Fruit fly (Drosophila melanogaster): ENCODE measurements around the gene CG6333.

DNA sequence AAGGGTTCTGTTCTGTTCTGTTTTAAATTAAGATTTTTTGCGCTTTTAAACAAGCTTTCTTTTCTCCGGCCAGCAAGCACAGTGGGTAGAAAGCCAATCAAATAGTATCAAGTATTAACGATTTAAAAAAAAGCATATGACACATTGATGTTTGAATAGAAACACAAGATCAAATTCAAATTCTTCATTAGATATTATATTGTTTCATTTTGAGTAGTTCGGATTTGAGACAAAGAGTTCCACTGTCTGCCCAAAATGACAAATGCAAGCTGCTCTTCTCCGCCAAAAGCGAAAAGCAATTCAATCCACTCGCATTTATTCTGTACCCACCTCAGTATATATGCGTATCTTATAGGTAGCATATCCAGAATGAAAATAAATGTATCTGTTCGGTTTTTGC lies 16.2 kb upstream of the CG6333 start:
- TF ChIP-seq wdn (GFP tag; IDR thresholded peaks at IDR 0.05) (no peak), CkIIα-i1 (GFP tag; IDR thresholded peaks at IDR 0.05) (no peak), CG10366 (GFP tag; IDR thresholded peaks at IDR 0.05) (no peak), ken (GFP tag; IDR thresholded peaks at IDR 0.05) (no peak), CTCF (GFP tag; optimal IDR thresholded peaks at IDR 0.05) (no peak), pb (GFP tag; optimal IDR thresholded peaks at IDR 0.05) (no peak), psq (GFP tag; optimal IDR thresholded peaks at IDR 0.05) (no peak), CG11695 (GFP tag; IDR thresholded peaks at IDR 0.05) (no peak), Hr3 (GFP tag; optimal IDR thresholded peaks at IDR 0.05) (no peak), CG11085 (GFP tag; IDR thresholded peaks at IDR 0.05) (no peak), ERR (GFP tag; optimal IDR thresholded peaks at IDR 0.05) (no peak), luna (GFP tag; optimal IDR thresholded peaks at IDR 0.05) (no peak)

Measured in whole organism, embryonic.